Worm (Caenorhabditis elegans) whole organism, mixed stage, embryonic: ENCODE results near the gene tbx-8.

Source experiments
- blmp-1 ChIP-seq: fragments of 150-350 bp; optimal IDR thresholded peaks from 2 replicates; lab custom pipeline; 2014; ENCODE audit warnings: missing biosample characterization, missing genetic modification characterization
- cnd-1 ChIP-seq: fragments of 200-800 bp; sonication (Bioruptor generic); optimal IDR thresholded peaks from 2 replicates; lab custom pipeline; 2018; ENCODE audit warnings: mild to moderate bottlenecking, missing genetic modification characterization, missing compliant biosample characterization
- elt-3 ChIP-seq: fragments of 150-350 bp; optimal IDR thresholded peaks from 2 replicates; lab custom pipeline; 2014; ENCODE audit warnings: missing biosample characterization, missing genetic modification characterization
- hlh-1 ChIP-seq: fragments of 150-350 bp; optimal IDR thresholded peaks from 2 replicates; lab custom pipeline; 2014; ENCODE audit warnings: missing biosample characterization, missing genetic modification reagents, missing genetic modification characterization
- nhr-2 ChIP-seq: fragments of 150-350 bp; optimal IDR thresholded peaks from 2 replicates; lab custom pipeline; 2014; ENCODE audit warnings: missing biosample characterization, missing genetic modification characterization
- nhr-76 ChIP-seq: sonication (generic microtip); optimal IDR thresholded peaks from 2 replicates; lab custom pipeline; 2017; ENCODE audit warnings: missing biosample characterization, missing genetic modification characterization
- sptf-1 ChIP-seq: sonication (generic microtip); optimal IDR thresholded peaks from 2 replicates; lab custom pipeline; 2017; ENCODE audit warnings: mild to moderate bottlenecking, missing genetic modification characterization, moderate library complexity, missing compliant biosample characterization
- unc-39 ChIP-seq: fragments of 150-350 bp; optimal IDR thresholded peaks from 2 replicates; lab custom pipeline; 2014; ENCODE audit warnings: missing biosample characterization, missing genetic modification characterization
- unc-62 ChIP-seq: fragments of 150-350 bp; optimal IDR thresholded peaks from 2 replicates; lab custom pipeline; 2014; ENCODE audit warnings: missing biosample characterization, missing genetic modification reagents, missing genetic modification characterization

- TF ChIP-seq unc-39 (tag; lab: Kevin White, UChicago) (no peak), cnd-1 (tag; lab: Kevin White, UChicago) (no peak), nhr-2 (no peak), blmp-1 (no peak), sptf-1 (tag; lab: Kevin White, UChicago) (no peak), hlh-1 (no peak), elt-3 (no peak), nhr-76 (tag; lab: Kevin White, UChicago) (no peak), unc-62 (GFP tag; lab: Kevin White, UChicago) (no peak)
These were observed at the start of gene tbx-8 for ce11 chrIII:10347049-10347448.
